Worm (Caenorhabditis elegans): ENCODE measurements around the gene K02A6.4.

ce11 chrX:8205919-8206318 lies 12.6 kb downstream of the K02A6.4 start:
- TF ChIP-seq flt-1 (GFP tag; IDR thresholded peaks at IDR 0.05) (no peak), ama-1 (optimal IDR thresholded peaks at IDR 0.05) (no peak), aly-1 (tag; optimal IDR thresholded peaks at IDR 0.05) (no peak), tbx-11 (GFP tag; IDR thresholded peaks at IDR 0.05) (no peak)
